Fruit fly (Drosophila melanogaster) whole organism, embryonic: ENCODE data around the gene TTLL6B.
A peak's percentile ranks its signal among the peaks of the same experiment; 100 is the strongest.

Experiments
- Adf1 ChIP-seq: fragments of 200-800 bp; sonication (Bioruptor generic); IDR thresholded peaks from 2 replicates; pipeline ENCODE4 v1.3.6; 2022; ENCODE audit warnings: missing biosample characterization, missing genetic modification characterization
- BtbVII ChIP-seq: fragments of 200-800 bp; sonication (Bioruptor generic); optimal IDR thresholded peaks from 3 replicates; lab custom pipeline; 2017; ENCODE audit warnings: missing biosample characterization, mild to moderate bottlenecking, missing genetic modification characterization
- CG10321 ChIP-seq: fragments of 200-800 bp; sonication (Bioruptor generic); IDR thresholded peaks from 2 replicates; pipeline ENCODE4 v1.3.6; 2022; ENCODE audit warnings: missing biosample characterization, missing genetic modification characterization
- CG11247 ChIP-seq: fragments of 200-800 bp; sonication (Bioruptor generic); IDR thresholded peaks from 2 replicates; pipeline ENCODE4 v1.3.6; 2022; ENCODE audit warnings: missing biosample characterization, missing genetic modification characterization
- CG11696 ChIP-seq: fragments of 200-800 bp; sonication (Bioruptor generic); IDR thresholded peaks from 2 replicates; pipeline ENCODE4 v1.3.6; 2022; ENCODE audit warnings: missing biosample characterization, missing genetic modification characterization
- CG12391 ChIP-seq: fragments of 200-800 bp; sonication (Bioruptor generic); optimal IDR thresholded peaks from 3 replicates; lab custom pipeline; 2018; ENCODE audit warnings: missing biosample characterization, mild to moderate bottlenecking, missing genetic modification characterization, moderate library complexity
- CG13123 ChIP-seq: fragments of 200-800 bp; sonication (Bioruptor generic); optimal IDR thresholded peaks from 2 replicates; lab custom pipeline; 2016; ENCODE audit warnings: missing biosample characterization, missing genetic modification characterization
- CG13296 ChIP-seq: fragments of 200-800 bp; sonication (Bioruptor generic); optimal IDR thresholded peaks from 3 replicates; lab custom pipeline; 2018; ENCODE audit warnings: missing biosample characterization, mild to moderate bottlenecking, missing genetic modification characterization
- CG14050 ChIP-seq: fragments of 200-800 bp; sonication (Bioruptor generic); IDR thresholded peaks from 3 replicates; pipeline ENCODE4 v1.3.6; 2022; ENCODE audit warnings: missing biosample characterization, missing genetic modification characterization
- CG14965 ChIP-seq: fragments of 200-800 bp; sonication (Bioruptor generic); optimal IDR thresholded peaks from 2 replicates; lab custom pipeline; 2016; ENCODE audit warnings: missing biosample characterization, missing genetic modification characterization, borderline replicate concordance
- CG15011 ChIP-seq: fragments of 200-800 bp; sonication (Bioruptor generic); optimal IDR thresholded peaks from 3 replicates; lab custom pipeline; 2018; ENCODE audit warnings: missing biosample characterization, mild to moderate bottlenecking, missing genetic modification characterization
- CG15514 ChIP-seq: fragments of 200-800 bp; sonication (Bioruptor generic); optimal IDR thresholded peaks from 3 replicates; lab custom pipeline; 2017; ENCODE audit warnings: missing biosample characterization, missing genetic modification characterization, mild to moderate bottlenecking, moderate library complexity, missing genetic modification reagents
- CG18476 ChIP-seq: fragments of 200-800 bp; sonication (Bioruptor generic); optimal IDR thresholded peaks from 2 replicates; lab custom pipeline; 2016; ENCODE audit warnings: missing biosample characterization, mild to moderate bottlenecking, missing genetic modification characterization
- CG30020 ChIP-seq: fragments of 200-800 bp; optimal IDR thresholded peaks from 2 replicates; lab custom pipeline; 2019; ENCODE audit warnings: missing biosample characterization, mild to moderate bottlenecking, missing genetic modification characterization, moderate library complexity
- CG31441 ChIP-seq: fragments of 200-800 bp; sonication (Bioruptor generic); IDR thresholded peaks from 2 replicates; pipeline ENCODE4 v1.3.6; 2022; ENCODE audit warnings: missing biosample characterization, missing genetic modification characterization
- CG32532 ChIP-seq: fragments of 200-800 bp; sonication (Bioruptor generic); IDR thresholded peaks from 2 replicates; pipeline ENCODE4 v1.3.6; 2022; ENCODE audit warnings: missing biosample characterization, missing genetic modification characterization
- CG5245 ChIP-seq: fragments of 200-800 bp; sonication (Bioruptor generic); optimal IDR thresholded peaks from 3 replicates; lab custom pipeline; 2016; ENCODE audit warnings: missing biosample characterization, missing genetic modification characterization
- CG6791 ChIP-seq: fragments of 200-800 bp; sonication (Bioruptor generic); IDR thresholded peaks from 3 replicates; pipeline ENCODE4 v1.3.6; 2022; ENCODE audit warnings: missing biosample characterization, missing genetic modification characterization; ENCODE audit not compliant: partially characterized antibody
- CG7839 ChIP-seq: fragments of 200-800 bp; sonication (Bioruptor generic); optimal IDR thresholded peaks from 3 replicates; lab custom pipeline; 2018; ENCODE audit warnings: missing biosample characterization, mild to moderate bottlenecking, missing genetic modification characterization, moderate library complexity
- Chrac-16 ChIP-seq: fragments of 200-800 bp; sonication (Bioruptor generic); optimal IDR thresholded peaks from 3 replicates; lab custom pipeline; 2016; ENCODE audit warnings: missing biosample characterization, missing genetic modification characterization
- CkIIα-i1 ChIP-seq: fragments of 200-800 bp; sonication (Bioruptor generic); IDR thresholded peaks from 2 replicates; pipeline ENCODE4 v1.3.6; 2022; ENCODE audit warnings: missing biosample characterization, missing genetic modification characterization
- CoRest ChIP-seq: fragments of 200-800 bp; sonication (Bioruptor generic); optimal IDR thresholded peaks from 3 replicates; lab custom pipeline; 2018; ENCODE audit warnings: missing biosample characterization, mild to moderate bottlenecking, missing genetic modification characterization, moderate library complexity
- Dip3 ChIP-seq: fragments of 200-800 bp; sonication (Bioruptor generic); optimal IDR thresholded peaks from 3 replicates; lab custom pipeline; 2016; ENCODE audit warnings: missing biosample characterization, missing genetic modification characterization
- HLH3B ChIP-seq: fragments of 200-800 bp; sonication (Bioruptor generic); IDR thresholded peaks from 2 replicates; pipeline ENCODE4 v1.3.6; 2022; ENCODE audit warnings: missing biosample characterization, missing genetic modification characterization
- Hey ChIP-seq: fragments of 200-800 bp; sonication (Bioruptor generic); optimal IDR thresholded peaks from 3 replicates; lab custom pipeline; 2018; ENCODE audit warnings: missing biosample characterization, mild to moderate bottlenecking, missing genetic modification characterization
- Kr ChIP-seq: fragments of 200-800 bp; sonication (Bioruptor generic); optimal IDR thresholded peaks from 2 replicates; lab custom pipeline; 2017; ENCODE audit warnings: missing biosample characterization, mild to moderate bottlenecking, missing genetic modification characterization
- MESR4 ChIP-seq: fragments of 200-800 bp; sonication (Bioruptor generic); optimal IDR thresholded peaks from 2 replicates; lab custom pipeline; 2018; ENCODE audit warnings: missing biosample characterization, mild to moderate bottlenecking, missing genetic modification characterization, moderate library complexity
- Mes4 ChIP-seq: fragments of 200-800 bp; sonication (Bioruptor generic); optimal IDR thresholded peaks from 2 replicates; lab custom pipeline; 2016; ENCODE audit warnings: missing biosample characterization, missing genetic modification characterization
- Neu2 ChIP-seq: fragments of 200-800 bp; sonication (Bioruptor generic); optimal IDR thresholded peaks from 3 replicates; lab custom pipeline; 2016; ENCODE audit warnings: missing biosample characterization, missing genetic modification characterization, borderline replicate concordance
- PHDP ChIP-seq: fragments of 200-800 bp; sonication (Bioruptor generic); optimal IDR thresholded peaks from 3 replicates; lab custom pipeline; 2018; ENCODE audit warnings: missing biosample characterization, mild to moderate bottlenecking, missing genetic modification characterization, moderate library complexity
- Sry-δ ChIP-seq: fragments of 200-800 bp; sonication (Bioruptor generic); optimal IDR thresholded peaks from 2 replicates; lab custom pipeline; 2016; ENCODE audit warnings: missing biosample characterization, missing genetic modification characterization
- al ChIP-seq: fragments of 200-800 bp; sonication (Bioruptor generic); IDR thresholded peaks from 2 replicates; pipeline ENCODE4 v1.3.6; 2022; ENCODE audit warnings: missing biosample characterization, missing genetic modification characterization
- amos ChIP-seq: fragments of 200-800 bp; sonication (Bioruptor generic); IDR thresholded peaks from 2 replicates; pipeline ENCODE4 v1.3.6; 2022; ENCODE audit warnings: missing biosample characterization, missing genetic modification characterization; ENCODE audit not compliant: partially characterized antibody
- bbx ChIP-seq: fragments of 200-800 bp; sonication (Bioruptor generic); IDR thresholded peaks from 2 replicates; pipeline ENCODE4 v1.3.6; 2022; ENCODE audit warnings: missing biosample characterization, missing genetic modification characterization; ENCODE audit not compliant: partially characterized antibody
- cato ChIP-seq: fragments of 200-800 bp; sonication (Bioruptor generic); optimal IDR thresholded peaks from 2 replicates; lab custom pipeline; 2016; ENCODE audit warnings: missing biosample characterization, missing genetic modification characterization, borderline replicate concordance
- chif ChIP-seq, 2 experiments: fragments of 200-800 bp; sonication (Bioruptor generic); optimal IDR thresholded peaks; 3 replicates each; lab custom pipeline; 2016; ENCODE audit warnings: missing biosample characterization in 2 of 2, missing genetic modification characterization in 2 of 2
- crc ChIP-seq: fragments of 200-800 bp; sonication (Bioruptor generic); optimal IDR thresholded peaks from 2 replicates; lab custom pipeline; 2016; ENCODE audit warnings: missing biosample characterization, missing genetic modification characterization
- dysf ChIP-seq: fragments of 200-800 bp; sonication (Bioruptor generic); IDR thresholded peaks from 3 replicates; pipeline ENCODE4 v1.3.6; 2022; ENCODE audit warnings: missing biosample characterization, missing genetic modification characterization
- fd96Cb ChIP-seq: fragments of 200-800 bp; sonication (Bioruptor generic); optimal IDR thresholded peaks from 2 replicates; lab custom pipeline; 2018; ENCODE audit warnings: missing biosample characterization, mild to moderate bottlenecking, missing genetic modification characterization, moderate library complexity
- fru ChIP-seq: fragments of >200 bp; optimal IDR thresholded peaks from 2 replicates; lab custom pipeline; 2017
- gcm ChIP-seq: fragments of 200-800 bp; sonication (Bioruptor generic); optimal IDR thresholded peaks from 2 replicates; lab custom pipeline; 2019; ENCODE audit warnings: missing biosample characterization, mild to moderate bottlenecking, missing genetic modification characterization, moderate library complexity
- gem ChIP-seq: fragments of 200-800 bp; sonication (Bioruptor generic); optimal IDR thresholded peaks from 2 replicates; lab custom pipeline; 2019; ENCODE audit warnings: missing biosample characterization, mild to moderate bottlenecking, missing genetic modification characterization, moderate library complexity
- gsb-n ChIP-seq: fragments of 200-800 bp; sonication (Bioruptor generic); optimal IDR thresholded peaks from 3 replicates; lab custom pipeline; 2018; ENCODE audit warnings: missing biosample characterization, mild to moderate bottlenecking, missing genetic modification characterization
- hb ChIP-seq: fragments of 200-800 bp; sonication (Bioruptor generic); IDR thresholded peaks from 3 replicates; pipeline ENCODE4 v1.3.6; 2022; ENCODE audit warnings: missing biosample characterization, missing genetic modification characterization; ENCODE audit not compliant: partially characterized antibody
- jumu ChIP-seq: fragments of 200-800 bp; sonication (Bioruptor generic); optimal IDR thresholded peaks from 3 replicates; lab custom pipeline; 2016; ENCODE audit warnings: missing biosample characterization, missing genetic modification characterization
- lbe ChIP-seq: fragments of 200-800 bp; sonication (Bioruptor generic); optimal IDR thresholded peaks from 2 replicates; lab custom pipeline; 2016; ENCODE audit warnings: missing biosample characterization, mild to moderate bottlenecking, missing genetic modification characterization
- nau ChIP-seq: fragments of 200-800 bp; sonication (Bioruptor generic); optimal IDR thresholded peaks from 3 replicates; lab custom pipeline; 2017; ENCODE audit warnings: missing biosample characterization, mild to moderate bottlenecking, missing genetic modification characterization, missing genetic modification reagents
- rib ChIP-seq: fragments of 200-800 bp; sonication (Bioruptor generic); IDR thresholded peaks from 2 replicates; pipeline ENCODE4 v1.3.6; 2022; ENCODE audit warnings: missing biosample characterization, missing genetic modification characterization
- sens-2 ChIP-seq: fragments of 200-800 bp; sonication (Bioruptor generic); IDR thresholded peaks from 2 replicates; pipeline ENCODE4 v1.3.6; 2022; ENCODE audit warnings: missing biosample characterization, missing genetic modification characterization
- trh ChIP-seq: fragments of 200-800 bp; sonication (Bioruptor generic); optimal IDR thresholded peaks from 2 replicates; lab custom pipeline; 2016; ENCODE audit warnings: missing biosample characterization, missing genetic modification characterization

TTLL6B gene

DNA sequence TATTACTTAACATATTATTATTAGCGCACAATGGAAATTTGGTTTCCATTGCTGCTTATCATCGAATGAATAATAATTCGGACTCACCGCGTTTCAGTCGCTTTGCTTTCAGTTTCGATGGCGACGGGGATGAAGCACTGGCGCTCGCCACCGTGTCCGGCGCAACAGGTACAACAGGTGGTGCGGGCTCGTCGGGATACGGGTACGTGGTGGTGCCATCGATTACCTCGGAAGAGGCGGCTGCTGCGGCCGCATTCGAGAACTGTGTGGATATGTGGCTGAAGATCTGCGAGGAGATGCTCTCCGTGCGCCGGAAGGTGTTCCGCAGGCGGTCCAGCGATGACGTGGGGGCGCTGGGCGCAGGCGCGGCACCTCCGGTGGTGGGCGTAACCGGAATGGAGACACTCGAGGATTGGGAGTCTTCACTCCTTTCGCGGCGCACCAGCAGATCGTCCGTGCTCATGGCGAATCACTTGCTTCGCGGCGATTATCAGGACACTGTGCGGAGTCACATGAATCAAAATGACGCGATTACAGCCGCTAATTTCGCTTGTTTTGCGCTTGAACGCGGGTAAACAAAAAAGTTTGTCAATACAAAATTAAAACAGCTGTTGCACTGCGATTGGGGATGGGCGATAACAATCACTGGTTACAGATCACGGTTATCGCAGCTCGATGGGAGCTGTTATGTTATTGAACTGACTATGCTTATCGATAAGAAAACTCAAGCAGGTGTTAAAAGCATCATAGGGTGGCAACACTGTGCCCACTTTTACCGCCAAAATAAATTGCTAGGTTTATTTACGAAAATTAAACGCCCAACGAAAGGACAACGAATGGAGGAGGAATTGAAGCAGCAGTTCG, 12.1 kb downstream of the TTLL6B start, which contains the start of the genes CG31064 and PolA2 (continued):
- TF ChIP-seq CG14050 (GFP tag; lab: Robert Waterston, UW) = no peak
- no peak for TF ChIP-seq CG15011
- peak; percentile 88 for TF ChIP-seq CG15514 (GFP tag; lab: Kevin White, UChicago)
- TF ChIP-seq amos (GFP tag; lab: Robert Waterston, UW) = peak; percentile 81
- no peak for TF ChIP-seq CG32532
- peak; percentile 94 for TF ChIP-seq Sry-δ (GFP tag; lab: Kevin White, UChicago)
- TF ChIP-seq Chrac-16 (GFP tag; lab: Kevin White, UChicago) = no peak
- no peak for TF ChIP-seq CG10321 (GFP tag; lab: Robert Waterston, UW)
- TF ChIP-seq Hey (tag; lab: Kevin White, UChicago) = no peak
- TF ChIP-seq CG6791 (GFP tag; lab: Robert Waterston, UW) = peak; percentile 85
- TF ChIP-seq Kr (GFP tag; lab: Kevin White, UChicago) = no peak
- no peak for TF ChIP-seq Dip3 (GFP tag; lab: Kevin White, UChicago)
- no peak for TF ChIP-seq CG13296
- peak; percentile 3 for TF ChIP-seq CG12391
- no peak for TF ChIP-seq CG11247
- TF ChIP-seq gsb-n (tag; lab: Kevin White, UChicago) = no peak
- TF ChIP-seq sens-2 = no peak
- no peak for TF ChIP-seq Neu2 (GFP tag; lab: Kevin White, UChicago)
- peak; percentile 51 for TF ChIP-seq MESR4 (GFP tag; lab: Kevin White, UChicago)
- TF ChIP-seq CkIIα-i1 (GFP tag; lab: Robert Waterston, UW) = no peak
- TF ChIP-seq cato (GFP tag; lab: Kevin White, UChicago) = no peak
- TF ChIP-seq chif (GFP tag; optimal IDR thresholded peaks at IDR 0.05; lab: Kevin White, UChicago) = no peak
- no peak for TF ChIP-seq gcm (GFP tag; lab: Kevin White, UChicago)
- TF ChIP-seq dysf (GFP tag; lab: Robert Waterston, UW) = no peak
- no peak for TF ChIP-seq al (GFP tag; lab: Robert Waterston, UW)
- no peak for TF ChIP-seq trh (GFP tag; lab: Kevin White, UChicago)
- no peak for TF ChIP-seq Adf1
- TF ChIP-seq lbe (GFP tag; lab: Kevin White, UChicago) = no peak
- TF ChIP-seq CG14965 (GFP tag; lab: Kevin White, UChicago) = no peak
- TF ChIP-seq CG13123 (GFP tag; lab: Kevin White, UChicago) = no peak
- TF ChIP-seq crc = no peak
- TF ChIP-seq jumu = peak; percentile 34
- TF ChIP-seq CG18476 (GFP tag; lab: Kevin White, UChicago) = no peak
- TF ChIP-seq CG31441 (GFP tag; lab: Robert Waterston, UW) = peak; percentile 69
- no peak for TF ChIP-seq nau (GFP tag; lab: Kevin White, UChicago)
- TF ChIP-seq fd96Cb (tag; lab: Kevin White, UChicago) = no peak
- peak; percentile 89 for TF ChIP-seq hb (GFP tag; lab: Robert Waterston, UW)
- TF ChIP-seq Mes4 (GFP tag; lab: Kevin White, UChicago) = no peak
- no peak for TF ChIP-seq gem (tag; lab: Kevin White, UChicago)
- TF ChIP-seq fru = no peak
- TF ChIP-seq CG11696 (GFP tag; lab: Robert Waterston, UW) = no peak
- TF ChIP-seq CoRest (tag; lab: Kevin White, UChicago) = peak; percentile 22
- peak; percentile 89 for TF ChIP-seq bbx (GFP tag; lab: Robert Waterston, UW)
- no peak for TF ChIP-seq BtbVII
- TF ChIP-seq PHDP (tag; lab: Kevin White, UChicago) = no peak
- no peak for TF ChIP-seq HLH3B
- TF ChIP-seq CG5245 (GFP tag; lab: Kevin White, UChicago) = no peak
- no peak for TF ChIP-seq rib (GFP tag; lab: Robert Waterston, UW)
- no peak for TF ChIP-seq CG7839 (tag; lab: Kevin White, UChicago)
- TF ChIP-seq CG30020 (tag; lab: Kevin White, UChicago) = no peak
